Fruit fly (Drosophila melanogaster): ENCODE data around the gene CG9641.

Gene CG9641

dm6 chr2L:2992664-2993174 lies 16.1 kb upstream of the CG9641 start, which contains the start of the genes okr and CG3558:
TSS of gene okr (minus strand) at chr2L:2992759.
TSS of gene CG3558 (plus strand) at chr2L:2992870.
- TF ChIP-seq Rel (GFP tag; optimal IDR thresholded peaks at IDR 0.05) (no peak), Rel (tag; optimal IDR thresholded peaks at IDR 0.05) (peak; percentile 2), Hr78 (GFP tag; optimal IDR thresholded peaks at IDR 0.05) (no peak), Myc (optimal IDR thresholded peaks at IDR 0.05) (peak; percentile 16), usp (GFP tag; optimal IDR thresholded peaks at IDR 0.05) (no peak), brk (GFP tag; optimal IDR thresholded peaks at IDR 0.05) (no peak), GATAd (GFP tag; optimal IDR thresholded peaks at IDR 0.05) (no peak), Jra (GFP tag; optimal IDR thresholded peaks at IDR 0.05) (no peak), foxo (GFP tag; optimal IDR thresholded peaks at IDR 0.05) (no peak), dsf (GFP tag; optimal IDR thresholded peaks at IDR 0.05; ENCODE audit: borderline replicate concordance) (no peak), sv (GFP tag; optimal IDR thresholded peaks at IDR 0.05) (peak; percentile 2), h (GFP tag; optimal IDR thresholded peaks at IDR 0.05) (no peak), Sp1 (GFP tag; optimal IDR thresholded peaks at IDR 0.05) (no peak), br (GFP tag; optimal IDR thresholded peaks at IDR 0.05) (no peak), Dfd (GFP tag; optimal IDR thresholded peaks at IDR 0.05) (no peak), CG9705 (GFP tag; optimal IDR thresholded peaks at IDR 0.05) (peak; percentile 1), lola (GFP tag; optimal IDR thresholded peaks at IDR 0.05) (no peak), ey (GFP tag; optimal IDR thresholded peaks at IDR 0.05) (no peak), dl (GFP tag; optimal IDR thresholded peaks at IDR 0.05; ENCODE audit: insufficient read depth in 1 of 2, partially characterized antibody in 2 of 2) (no peak), HLH106 (tag; optimal IDR thresholded peaks at IDR 0.05) (no peak), Hr83 (GFP tag; optimal IDR thresholded peaks at IDR 0.05; ENCODE audit: poor library complexity, severe bottlenecking) (no peak), OdsH (GFP tag; optimal IDR thresholded peaks at IDR 0.05) (no peak), Abd-B (GFP tag; optimal IDR thresholded peaks at IDR 0.05) (no peak)

dm6 chr2L:2987681-2988381 lies 11.2 kb upstream of the CG9641 start, which contains the start of the genes Chd1 and Bem46:
TSS of gene Chd1 (minus strand) at chr2L:2987723.
TSS of gene Bem46 (plus strand) at chr2L:2988116.
- TF ChIP-seq fru (GFP tag; optimal IDR thresholded peaks at IDR 0.05) (no peak), GATAd (GFP tag; optimal IDR thresholded peaks at IDR 0.05) (peak; percentile 56), brk (GFP tag; optimal IDR thresholded peaks at IDR 0.05) (no peak), usp (GFP tag; optimal IDR thresholded peaks at IDR 0.05) (no peak), dsf (GFP tag; optimal IDR thresholded peaks at IDR 0.05; ENCODE audit: borderline replicate concordance) (no peak), HLH106 (tag; optimal IDR thresholded peaks at IDR 0.05) (peak; percentile 92), rgr (GFP tag; optimal IDR thresholded peaks at IDR 0.05) (peak; percentile 84), Mio (GFP tag; optimal IDR thresholded peaks at IDR 0.05) (no peak), Dif (GFP tag; optimal IDR thresholded peaks at IDR 0.05; ENCODE audit: partially characterized antibody) (no peak), dmrt93B (GFP tag; optimal IDR thresholded peaks at IDR 0.05) (no peak), foxo (GFP tag; optimal IDR thresholded peaks at IDR 0.05) (peak in 1 of 2 experiments; percentile 91), Hnf4 (GFP tag; optimal IDR thresholded peaks at IDR 0.05) (no peak), Jra (GFP tag; optimal IDR thresholded peaks at IDR 0.05) (no peak), Dfd (GFP tag; optimal IDR thresholded peaks at IDR 0.05) (no peak), sv (GFP tag; optimal IDR thresholded peaks at IDR 0.05) (peak; percentile 80), Hr78 (GFP tag; optimal IDR thresholded peaks at IDR 0.05) (no peak), Vsx2 (GFP tag; optimal IDR thresholded peaks at IDR 0.05; ENCODE audit: partially characterized antibody) (no peak), jim (GFP tag; optimal IDR thresholded peaks at IDR 0.05) (no peak), woc (GFP tag; optimal IDR thresholded peaks at IDR 0.05) (no peak), CrebA (GFP tag; optimal IDR thresholded peaks at IDR 0.05; ENCODE audit: borderline replicate concordance) (no peak), pan (optimal IDR thresholded peaks at IDR 0.05) (no peak), sage (GFP tag; optimal IDR thresholded peaks at IDR 0.05) (no peak), tai (GFP tag; optimal IDR thresholded peaks at IDR 0.05) (no peak), psq (GFP tag; optimal IDR thresholded peaks at IDR 0.05) (peak; percentile 84), lola (GFP tag; optimal IDR thresholded peaks at IDR 0.05) (no peak), N (GFP tag; optimal IDR thresholded peaks at IDR 0.05) (no peak), h (GFP tag; optimal IDR thresholded peaks at IDR 0.05) (no peak), Sp1 (GFP tag; optimal IDR thresholded peaks at IDR 0.05) (peak; percentile 84), Abd-B (GFP tag; optimal IDR thresholded peaks at IDR 0.05) (no peak), dl (GFP tag; optimal IDR thresholded peaks at IDR 0.05; ENCODE audit: insufficient read depth in 1 of 2, partially characterized antibody in 2 of 2) (no peak), CG9705 (GFP tag; optimal IDR thresholded peaks at IDR 0.05) (peak; percentile 79), br (GFP tag; optimal IDR thresholded peaks at IDR 0.05) (no peak), CG32264 (GFP tag; optimal IDR thresholded peaks at IDR 0.05) (no peak), OdsH (GFP tag; optimal IDR thresholded peaks at IDR 0.05) (peak; percentile 80), ey (GFP tag; optimal IDR thresholded peaks at IDR 0.05) (peak; percentile 72), Hr83 (GFP tag; optimal IDR thresholded peaks at IDR 0.05; ENCODE audit: poor library complexity, severe bottlenecking) (peak; percentile 34), Rel (GFP tag; optimal IDR thresholded peaks at IDR 0.05) (no peak), Rel (tag; optimal IDR thresholded peaks at IDR 0.05) (peak; percentile 41), Myc (optimal IDR thresholded peaks at IDR 0.05) (peak; percentile 73)
